Worm (Caenorhabditis elegans) whole organism, young adult: ENCODE measurements around the gene cnp-2.

Experiments
- B0019.2 ChIP-seq: fragments of 200-800 bp; sonication (Bioruptor generic); conservative IDR thresholded peaks from 2 replicates; pipeline ENCODE4 v1.3.6; 2022; ENCODE audit warnings: missing genetic modification reagents, missing genetic modification characterization, missing compliant biosample characterization
- C17E4.6 ChIP-seq: fragments of 200-800 bp; sonication (Bioruptor generic); IDR thresholded peaks from 2 replicates; pipeline ENCODE4 v1.3.6; 2022; ENCODE audit warnings: missing genetic modification reagents, missing genetic modification characterization, missing compliant biosample characterization
- F10E7.11 ChIP-seq: sonication (generic microtip); optimal IDR thresholded peaks from 2 replicates; lab custom pipeline; 2017; ENCODE audit warnings: mild to moderate bottlenecking, missing genetic modification characterization, moderate library complexity, missing compliant biosample characterization
- F23B12.7 ChIP-seq: sonication (generic microtip); optimal IDR thresholded peaks from 2 replicates; lab custom pipeline; 2017; ENCODE audit warnings: missing genetic modification characterization, mild to moderate bottlenecking, missing compliant biosample characterization, antibody characterized with exemption, moderate library complexity; ENCODE audit not compliant: insufficient read depth
- F39B2.1 ChIP-seq: fragments of 200-800 bp; sonication (Bioruptor generic); IDR thresholded peaks from 2 replicates; pipeline ENCODE4 v1.3.6; 2022; ENCODE audit warnings: missing genetic modification reagents, missing genetic modification characterization, missing compliant biosample characterization
- F52B5.7 ChIP-seq: sonication (generic microtip); optimal IDR thresholded peaks from 2 replicates; lab custom pipeline; 2016; ENCODE audit warnings: mild to moderate bottlenecking, missing genetic modification characterization, missing compliant biosample characterization
- F55B11.4 ChIP-seq: sonication (generic microtip); optimal IDR thresholded peaks from 2 replicates; lab custom pipeline; 2016; ENCODE audit warnings: missing compliant biosample characterization, missing genetic modification characterization, borderline replicate concordance; ENCODE audit not compliant: insufficient read depth
- F57A8.1 ChIP-seq: fragments of 200-800 bp; sonication (Bioruptor generic); optimal IDR thresholded peaks from 2 replicates; lab custom pipeline; 2018; ENCODE audit warnings: mild to moderate bottlenecking, missing genetic modification characterization, moderate library complexity, missing compliant biosample characterization
- T07F8.4 ChIP-seq: sonication (generic microtip); optimal IDR thresholded peaks from 2 replicates; lab custom pipeline; 2016; ENCODE audit warnings: mild to moderate bottlenecking, missing genetic modification characterization, moderate library complexity, missing compliant biosample characterization
- Y53F4B.3 ChIP-seq: fragments of 200-800 bp; sonication (Bioruptor generic); IDR thresholded peaks from 2 replicates; pipeline ENCODE4 v1.3.6; 2022; ENCODE audit warnings: missing genetic modification reagents, missing genetic modification characterization, missing compliant biosample characterization
- ZK185.1 ChIP-seq: sonication (generic microtip); optimal IDR thresholded peaks from 2 replicates; lab custom pipeline; 2016; ENCODE audit warnings: mild to moderate bottlenecking, missing genetic modification characterization, missing compliant biosample characterization; ENCODE audit not compliant: poor library complexity, severe bottlenecking
- akir-1 ChIP-seq: fragments of 200-800 bp; sonication (Bioruptor generic); optimal IDR thresholded peaks from 2 replicates; lab custom pipeline; 2018; ENCODE audit warnings: mild to moderate bottlenecking, missing genetic modification characterization, moderate library complexity, missing compliant biosample characterization
- attf-5 ChIP-seq: fragments of 200-800 bp; sonication (Bioruptor generic); optimal IDR thresholded peaks from 2 replicates; lab custom pipeline; 2018; ENCODE audit warnings: mild to moderate bottlenecking, missing genetic modification characterization, missing compliant biosample characterization
- bed-1 ChIP-seq: fragments of 200-800 bp; sonication (Bioruptor generic); IDR thresholded peaks from 2 replicates; pipeline ENCODE4 v1.3.6; 2022; ENCODE audit warnings: missing genetic modification reagents, missing genetic modification characterization, missing compliant biosample characterization
- dox-1 ChIP-seq: fragments of 200-800 bp; sonication (Bioruptor generic); IDR thresholded peaks from 2 replicates; pipeline ENCODE4 v1.3.6; 2022; ENCODE audit warnings: missing genetic modification reagents, missing genetic modification characterization, missing compliant biosample characterization
- dpff-1 ChIP-seq: sonication (generic microtip); optimal IDR thresholded peaks from 2 replicates; lab custom pipeline; 2017; ENCODE audit warnings: mild to moderate bottlenecking, missing genetic modification characterization, missing compliant biosample characterization
- egl-44 ChIP-seq: fragments of 200-800 bp; sonication (Bioruptor generic); IDR thresholded peaks from 2 replicates; pipeline ENCODE4 v1.3.6; 2022; ENCODE audit warnings: missing genetic modification reagents, missing genetic modification characterization, missing compliant biosample characterization
- ekl-4 ChIP-seq: fragments of 200-800 bp; sonication (Bioruptor generic); IDR thresholded peaks from 2 replicates; pipeline ENCODE4 v1.3.6; 2022; ENCODE audit warnings: missing genetic modification reagents, missing genetic modification characterization, missing compliant biosample characterization
- gei-17 ChIP-seq: fragments of 200-800 bp; sonication (Bioruptor generic); optimal IDR thresholded peaks from 2 replicates; lab custom pipeline; 2018; ENCODE audit warnings: mild to moderate bottlenecking, missing genetic modification characterization, missing compliant biosample characterization
- him-1 ChIP-seq: sonication (generic microtip); optimal IDR thresholded peaks from 2 replicates; lab custom pipeline; 2016; ENCODE audit warnings: missing genotype, missing genetic modification reagents, missing genetic modification characterization, missing compliant biosample characterization
- hlh-12 ChIP-seq: sonication (generic microtip); optimal IDR thresholded peaks from 2 replicates; lab custom pipeline; 2016; ENCODE audit warnings: missing genetic modification characterization, missing compliant biosample characterization
- hlh-26 ChIP-seq: fragments of 200-800 bp; sonication (Bioruptor generic); conservative IDR thresholded peaks from 2 replicates; pipeline ENCODE4 v1.3.6; 2022; ENCODE audit warnings: missing genetic modification reagents, missing genetic modification characterization, missing compliant biosample characterization
- hmg-20 ChIP-seq: fragments of 200-800 bp; sonication (Bioruptor generic); IDR thresholded peaks from 2 replicates; pipeline ENCODE4 v1.3.6; 2022; ENCODE audit warnings: missing genetic modification reagents, missing genetic modification characterization, missing compliant biosample characterization
- hrde-1 ChIP-seq: sonication (generic microtip); optimal IDR thresholded peaks from 2 replicates; lab custom pipeline; 2016; ENCODE audit warnings: missing genetic modification characterization, mild to moderate bottlenecking, missing compliant biosample characterization, moderate library complexity, missing genotype, missing genetic modification reagents, borderline replicate concordance
- let-526 ChIP-seq: fragments of 200-800 bp; sonication (Bioruptor generic); IDR thresholded peaks from 2 replicates; pipeline ENCODE4 v1.3.6; 2022; ENCODE audit warnings: missing genetic modification reagents, missing genetic modification characterization, missing compliant biosample characterization
- lin-35 ChIP-seq, 3 experiments: fragments of 150-350 bp in 2 of 3; sonication (generic microtip) in 1 of 3; optimal IDR thresholded peaks; 2 replicates each; lab custom pipeline; 2014 to 2018; ENCODE audit warnings: missing biosample characterization in 3 of 3, missing genetic modification characterization in 3 of 3, missing genetic modification reagents in 3 of 3
- lin-40 ChIP-seq: sonication (generic microtip); optimal IDR thresholded peaks from 2 replicates; lab custom pipeline; 2016; ENCODE audit warnings: missing genetic modification characterization, mild to moderate bottlenecking, missing compliant biosample characterization, missing genotype, missing genetic modification reagents
- madf-10 ChIP-seq: sonication (generic microtip); optimal IDR thresholded peaks from 2 replicates; lab custom pipeline; 2016; ENCODE audit warnings: mild to moderate bottlenecking, missing genetic modification characterization, missing compliant biosample characterization
- madf-3 ChIP-seq: fragments of 200-800 bp; sonication (Bioruptor generic); IDR thresholded peaks from 2 replicates; pipeline ENCODE4 v1.3.6; 2022; ENCODE audit warnings: missing genetic modification reagents, missing genetic modification characterization, missing compliant biosample characterization
- madf-6 ChIP-seq: fragments of 200-800 bp; sonication (Bioruptor generic); IDR thresholded peaks from 2 replicates; pipeline ENCODE4 v1.3.6; 2022; ENCODE audit warnings: missing genetic modification reagents, missing genetic modification characterization, missing compliant biosample characterization
- madf-8 ChIP-seq: fragments of 200-800 bp; sonication (Bioruptor generic); conservative IDR thresholded peaks from 2 replicates; pipeline ENCODE4 v1.3.6; 2022; ENCODE audit warnings: missing genetic modification reagents, missing genetic modification characterization, missing compliant biosample characterization
- mcd-1 ChIP-seq: fragments of 200-800 bp; sonication (Bioruptor generic); IDR thresholded peaks from 2 replicates; pipeline ENCODE4 v1.3.6; 2022; ENCODE audit warnings: missing genetic modification reagents, missing genetic modification characterization, missing compliant biosample characterization
- mxl-1 ChIP-seq: sonication (generic microtip); optimal IDR thresholded peaks from 2 replicates; lab custom pipeline; 2016; ENCODE audit warnings: missing genetic modification characterization, missing compliant biosample characterization
- nfya-2 ChIP-seq: fragments of 200-800 bp; sonication (Bioruptor generic); IDR thresholded peaks from 2 replicates; pipeline ENCODE4 v1.3.6; 2022; ENCODE audit warnings: missing genetic modification reagents, missing genetic modification characterization, missing compliant biosample characterization
- nfyb-1 ChIP-seq: fragments of 200-800 bp; sonication (Bioruptor generic); IDR thresholded peaks from 2 replicates; pipeline ENCODE4 v1.3.6; 2022; ENCODE audit warnings: missing genetic modification reagents, missing genetic modification characterization, missing compliant biosample characterization
- nhr-120 ChIP-seq: fragments of 200-800 bp; sonication (Bioruptor generic); IDR thresholded peaks from 2 replicates; pipeline ENCODE4 v1.3.6; 2022; ENCODE audit warnings: missing genetic modification characterization, missing compliant biosample characterization
- nhr-179 ChIP-seq: sonication (generic microtip); optimal IDR thresholded peaks from 2 replicates; lab custom pipeline; 2016; ENCODE audit warnings: mild to moderate bottlenecking, missing genetic modification characterization, missing compliant biosample characterization
- pbrm-1 ChIP-seq: fragments of 200-800 bp; sonication (Bioruptor generic); IDR thresholded peaks from 2 replicates; pipeline ENCODE4 v1.3.6; 2022; ENCODE audit warnings: missing genetic modification reagents, missing genetic modification characterization, missing compliant biosample characterization
- pha-4 ChIP-seq: fragments of 150-350 bp; sonication (generic microtip); optimal IDR thresholded peaks from 2 replicates; lab custom pipeline; 2014; ENCODE audit warnings: missing biosample characterization, missing genetic modification reagents, missing genetic modification characterization
- rcor-1 ChIP-seq: fragments of 200-800 bp; sonication (Bioruptor generic); IDR thresholded peaks from 2 replicates; pipeline ENCODE4 v1.3.6; 2022; ENCODE audit warnings: missing genetic modification reagents, missing genetic modification characterization, missing compliant biosample characterization
- sdz-38 ChIP-seq: sonication (generic microtip); optimal IDR thresholded peaks from 2 replicates; lab custom pipeline; 2016; ENCODE audit warnings: missing genotype, missing genetic modification characterization, missing compliant biosample characterization
- snpc-1.3 ChIP-seq: sonication (generic microtip); optimal IDR thresholded peaks from 2 replicates; lab custom pipeline; 2017; ENCODE audit warnings: missing genetic modification characterization, mild to moderate bottlenecking, missing compliant biosample characterization, antibody characterized with exemption, moderate library complexity, missing genotype, missing genetic modification reagents; ENCODE audit not compliant: insufficient read depth
- somi-1 ChIP-seq: fragments of 200-800 bp; sonication (Bioruptor generic); optimal IDR thresholded peaks from 2 replicates; lab custom pipeline; 2018; ENCODE audit warnings: mild to moderate bottlenecking, missing genetic modification characterization, missing compliant biosample characterization
- sptf-2 ChIP-seq: fragments of 200-800 bp; sonication (Bioruptor generic); optimal IDR thresholded peaks from 2 replicates; lab custom pipeline; 2018; ENCODE audit warnings: mild to moderate bottlenecking, missing genetic modification characterization, missing compliant biosample characterization
- tlf-1 ChIP-seq: fragments of 200-800 bp; sonication (Bioruptor generic); optimal IDR thresholded peaks from 2 replicates; lab custom pipeline; 2018; ENCODE audit warnings: mild to moderate bottlenecking, missing genetic modification characterization, missing compliant biosample characterization
- xnd-1 ChIP-seq: sonication (generic microtip); optimal IDR thresholded peaks from 2 replicates; lab custom pipeline; 2016; ENCODE audit warnings: missing genotype, missing genetic modification reagents, missing genetic modification characterization, missing compliant biosample characterization
- ztf-22 ChIP-seq: fragments of 200-800 bp; sonication (Bioruptor generic); optimal IDR thresholded peaks from 2 replicates; lab custom pipeline; 2018; ENCODE audit warnings: mild to moderate bottlenecking, missing genetic modification characterization, moderate library complexity, missing compliant biosample characterization
- ztf-25 ChIP-seq: fragments of 200-800 bp; sonication (Bioruptor generic); IDR thresholded peaks from 2 replicates; pipeline ENCODE4 v1.3.6; 2022; ENCODE audit warnings: missing genetic modification reagents, missing genetic modification characterization, missing compliant biosample characterization

cnp-2 gene

DNA sequence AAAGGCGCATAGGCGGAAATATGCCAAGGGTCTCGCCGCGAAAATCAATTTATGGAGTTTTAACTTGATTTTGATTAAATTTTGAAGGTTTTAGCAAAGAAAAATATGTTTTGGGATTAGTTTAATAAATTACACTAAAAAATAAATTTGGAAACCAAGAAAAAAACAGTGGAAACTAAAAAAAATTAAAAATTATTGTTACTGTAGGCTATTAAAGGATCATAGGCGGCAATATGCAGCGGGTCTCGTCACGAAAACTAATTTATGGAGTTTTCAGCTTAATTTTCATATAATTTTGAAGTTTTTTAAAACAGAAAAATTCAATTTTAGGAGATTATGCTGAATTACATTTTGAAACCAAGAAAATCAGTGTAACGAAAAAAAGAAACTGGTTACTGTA, 48.1 kb downstream of the cnp-2 start:
- TF ChIP-seq F57A8.1 (GFP tag; lab: Kevin White, UChicago) (no peak), him-1 (tag; lab: Kevin White, UChicago) (peak; percentile 13), F39B2.1 (no peak), ztf-22 (GFP tag; lab: Kevin White, UChicago) (no peak), mxl-1 (tag; lab: Kevin White, UChicago) (no peak), madf-6 (GFP tag; lab: Robert Waterston, UW) (peak; percentile 90), hlh-26 (GFP tag; lab: Robert Waterston, UW) (no peak), somi-1 (GFP tag; lab: Kevin White, UChicago) (no peak), ekl-4 (0 out of 2 replicates have a peak, but pooled peaks have one; percentile 36), madf-3 (GFP tag; lab: Robert Waterston, UW) (no peak), hrde-1 (tag; lab: Kevin White, UChicago) (no peak), C17E4.6 (GFP tag; lab: Robert Waterston, UW) (no peak), dox-1 (GFP tag; lab: Robert Waterston, UW) (no peak), F23B12.7 (tag; lab: Kevin White, UChicago) (no peak), ZK185.1 (tag; lab: Kevin White, UChicago) (no peak), hmg-20 (GFP tag; lab: Robert Waterston, UW) (no peak), Y53F4B.3 (no peak), nfyb-1 (no peak), pbrm-1 (GFP tag; lab: Robert Waterston, UW) (0 out of 2 replicates have a peak, but pooled peaks have one; percentile 15), sdz-38 (no peak), nhr-120 (GFP tag; lab: Robert Waterston, UW) (no peak), attf-5 (GFP tag; lab: Kevin White, UChicago) (no peak), lin-40 (tag; lab: Kevin White, UChicago) (no peak), lin-35 (GFP tag; optimal IDR thresholded peaks at IDR 0.05; lab: Kevin White, UChicago) (no peak), mcd-1 (GFP tag; lab: Robert Waterston, UW) (0 out of 2 replicates have a peak, but pooled peaks have one; percentile 17), dpff-1 (tag; lab: Kevin White, UChicago) (no peak), F10E7.11 (no peak), ztf-25 (no peak), madf-8 (peak; percentile 79), madf-10 (no peak), F55B11.4 (tag; lab: Kevin White, UChicago) (no peak), akir-1 (GFP tag; lab: Kevin White, UChicago) (no peak), tlf-1 (no peak), F52B5.7 (tag; lab: Kevin White, UChicago) (no peak), hlh-12 (tag; lab: Kevin White, UChicago) (no peak), pha-4 (tag; lab: Kevin White, UChicago) (no peak), bed-1 (GFP tag; lab: Robert Waterston, UW) (no peak), B0019.2 (GFP tag; lab: Robert Waterston, UW) (no peak), T07F8.4 (no peak), sptf-2 (no peak), xnd-1 (peak; percentile 92), egl-44 (GFP tag; lab: Robert Waterston, UW) (no peak), nhr-179 (tag; lab: Kevin White, UChicago) (no peak), snpc-1.3 (tag; lab: Kevin White, UChicago) (no peak), gei-17 (GFP tag; lab: Kevin White, UChicago) (no peak), rcor-1 (GFP tag; lab: Robert Waterston, UW) (no peak), nfya-2 (GFP tag; lab: Robert Waterston, UW) (no peak), let-526 (no peak)
